Fruit fly (Drosophila melanogaster): ENCODE measurements around the gene cv-c.

cv-c gene

dm6 chr3R:14511123-14511908 is 29.8 kb upstream of the cv-c start, which contains the start of the genes HtrA2 and mRpL11 (continued):
- peak; percentile 87 for TF ChIP-seq fkh (GFP tag; optimal IDR thresholded peaks at IDR 0.05)
- peak; percentile 70 for TF ChIP-seq Hr4 (GFP tag; optimal IDR thresholded peaks at IDR 0.05)
- TF ChIP-seq salr (GFP tag; optimal IDR thresholded peaks at IDR 0.05) = peak in 1 of 2 experiments; percentile 23
- peak; percentile 60 for TF ChIP-seq pdm3 (GFP tag; optimal IDR thresholded peaks at IDR 0.05)
- peak; percentile 23 for TF ChIP-seq CG10631 (GFP tag; optimal IDR thresholded peaks at IDR 0.05)

- TF ChIP-seq CG8319 (GFP tag; optimal IDR thresholded peaks at IDR 0.05) (no peak), CG9139 (GFP tag; optimal IDR thresholded peaks at IDR 0.05) (no peak), CG1621 (tag; optimal IDR thresholded peaks at IDR 0.05) (no peak), eg (GFP tag; IDR thresholded peaks at IDR 0.05) (peak; percentile 52; the same call in 1 of the 3 replicates), vri (GFP tag; optimal IDR thresholded peaks at IDR 0.05) (no peak), Sox14 (GFP tag; optimal IDR thresholded peaks at IDR 0.05) (no peak), CG3919 (GFP tag; optimal IDR thresholded peaks at IDR 0.05) (no peak), Blimp-1 (GFP tag; optimal IDR thresholded peaks at IDR 0.05) (no peak), lz (GFP tag; optimal IDR thresholded peaks at IDR 0.05) (no peak), fd85E (GFP tag; optimal IDR thresholded peaks at IDR 0.05) (no peak), pdm3 (GFP tag; optimal IDR thresholded peaks at IDR 0.05) (no peak), CG15336 (GFP tag; IDR thresholded peaks at IDR 0.05) (peak; percentile 49; the same call in 1 of the 2 replicates), CG11762 (GFP tag; optimal IDR thresholded peaks at IDR 0.05; ENCODE audit: insufficient read depth) (no peak), Eip93F (GFP tag; optimal IDR thresholded peaks at IDR 0.05) (no peak), CG10631 (GFP tag; optimal IDR thresholded peaks at IDR 0.05) (no peak), CG6792 (GFP tag; optimal IDR thresholded peaks at IDR 0.05) (no peak), Hr39 (GFP tag; optimal IDR thresholded peaks at IDR 0.05) (no peak), CG8632 (GFP tag; optimal IDR thresholded peaks at IDR 0.05) (no peak), CG6276 (GFP tag; optimal IDR thresholded peaks at IDR 0.05) (no peak), Sox15 (GFP tag; optimal IDR thresholded peaks at IDR 0.05) (no peak), Eip75B (GFP tag; optimal IDR thresholded peaks at IDR 0.05) (no peak), spab (GFP tag; optimal IDR thresholded peaks at IDR 0.05) (no peak), CG31627 (GFP tag; optimal IDR thresholded peaks at IDR 0.05) (no peak), CG10669 (GFP tag; optimal IDR thresholded peaks at IDR 0.05) (no peak), Sox102F (GFP tag; optimal IDR thresholded peaks at IDR 0.05) (no peak), fd59A (GFP tag; optimal IDR thresholded peaks at IDR 0.05) (no peak), CG32006 (GFP tag; optimal IDR thresholded peaks at IDR 0.05) (peak; percentile 55), CG4318 (GFP tag; optimal IDR thresholded peaks at IDR 0.05) (peak; percentile 10), Hr38 (GFP tag; optimal IDR thresholded peaks at IDR 0.05) (no peak), net (GFP tag; optimal IDR thresholded peaks at IDR 0.05) (no peak), Hr4 (GFP tag; optimal IDR thresholded peaks at IDR 0.05) (no peak), Ets21C (GFP tag; optimal IDR thresholded peaks at IDR 0.05) (no peak), fkh (GFP tag; optimal IDR thresholded peaks at IDR 0.05) (no peak), Met (GFP tag; optimal IDR thresholded peaks at IDR 0.05) (no peak), Eip78C (GFP tag) (peak; percentile 55), CG16779 (tag; optimal IDR thresholded peaks at IDR 0.05) (no peak), acj6 (GFP tag; optimal IDR thresholded peaks at IDR 0.05) (no peak), CG8119 (GFP tag; IDR thresholded peaks at IDR 0.05) (peak; percentile 28; the same call in 1 of the 3 replicates), salr (GFP tag; optimal IDR thresholded peaks at IDR 0.05) (no peak), OdsH (GFP tag; optimal IDR thresholded peaks at IDR 0.05) (no peak), Ets96B (tag; optimal IDR thresholded peaks at IDR 0.05) (no peak), Gug (GFP tag; IDR thresholded peaks at IDR 0.05) (no peak)
Measured at dm6 chr3R:14505120-14505519, 23.6 kb upstream of the cv-c start.

All from whole organism, prepupa.